Worm (Caenorhabditis elegans): Measurements from ENCODE around the gene nduv-3.
A peak's percentile ranks its signal among the peaks of the same experiment; 100 is the strongest.

nduv-3 gene

DNA sequence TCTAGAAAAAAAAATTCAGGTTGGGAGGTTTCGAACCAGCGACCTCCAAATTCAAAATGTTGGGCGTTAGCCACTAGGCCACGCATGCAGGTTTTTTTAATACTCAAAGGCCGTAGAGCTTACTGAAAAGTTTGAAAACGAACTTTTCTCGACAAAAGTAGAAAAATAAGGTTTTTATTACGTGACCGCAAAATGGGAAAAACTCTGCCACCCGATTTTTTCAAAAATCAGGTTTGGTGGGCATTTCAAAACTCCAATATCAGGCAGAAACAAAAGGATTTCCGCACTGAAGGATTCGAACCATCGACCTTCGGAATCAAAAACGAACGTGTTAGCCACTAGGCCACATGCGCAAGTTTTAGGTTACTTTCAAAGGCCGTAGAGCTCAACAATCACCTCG is 17.6 kb downstream of the nduv-3 start (continued):
- TF ChIP-seq dmd-9 (GFP tag; IDR thresholded peaks at IDR 0.05) (no peak), lir-3 (tag; optimal IDR thresholded peaks at IDR 0.05) (no peak), spr-1 (tag; optimal IDR thresholded peaks at IDR 0.05) (peak; percentile 16), Y48G9A.11 (GFP tag; IDR thresholded peaks at IDR 0.05) (peak; percentile 73), nhr-11 (tag; optimal IDR thresholded peaks at IDR 0.05) (no peak), ces-1 (GFP tag; optimal IDR thresholded peaks at IDR 0.05) (no peak), D1046.2 (GFP tag; IDR thresholded peaks at IDR 0.05) (0 out of 2 replicates have a peak, but pooled peaks have one; percentile 21), tag-97 (GFP tag; IDR thresholded peaks at IDR 0.05) (no peak), zip-2 (tag; optimal IDR thresholded peaks at IDR 0.05) (no peak), Y5F2A.4 (GFP tag; optimal IDR thresholded peaks at IDR 0.05) (peak; percentile 37), set-16 (GFP tag; IDR thresholded peaks at IDR 0.05) (no peak), nhr-111 (GFP tag; optimal IDR thresholded peaks at IDR 0.05) (peak; percentile 4), ztf-11 (tag; optimal IDR thresholded peaks at IDR 0.05) (no peak), pqm-1 (tag; optimal IDR thresholded peaks at IDR 0.05) (no peak), hlh-11 (tag; optimal IDR thresholded peaks at IDR 0.05) (no peak), unc-39 (tag; optimal IDR thresholded peaks at IDR 0.05) (no peak), lin-15B (tag; optimal IDR thresholded peaks at IDR 0.05) (no peak), R02D3.7 (tag; optimal IDR thresholded peaks at IDR 0.05) (no peak), tra-1 (GFP tag; IDR thresholded peaks at IDR 0.05) (no peak), mdt-29 (GFP tag; IDR thresholded peaks at IDR 0.05) (no peak), vab-7 (GFP tag; IDR thresholded peaks at IDR 0.05) (peak; percentile 54), aly-2 (tag; optimal IDR thresholded peaks at IDR 0.05) (no peak), skn-1 (tag; optimal IDR thresholded peaks at IDR 0.05) (no peak), hmg-1.1 (GFP tag; IDR thresholded peaks at IDR 0.05) (no peak), ceh-20 (GFP tag; IDR thresholded peaks at IDR 0.05) (no peak), F49E8.2 (tag; optimal IDR thresholded peaks at IDR 0.05; ENCODE audit: borderline replicate concordance) (no peak), lin-38 (GFP tag; IDR thresholded peaks at IDR 0.05) (peak; percentile 74), pha-4 (GFP tag; IDR thresholded peaks at IDR 0.05) (peak; percentile 72; the same call in 1 of the 2 replicates), pha-4 (tag; optimal IDR thresholded peaks at IDR 0.05) (no peak), daf-12 (tag; optimal IDR thresholded peaks at IDR 0.05) (no peak), Y75B8A.6 (GFP tag; IDR thresholded peaks at IDR 0.05) (no peak), nhr-28 (tag; optimal IDR thresholded peaks at IDR 0.05) (no peak), ceh-44 (GFP tag; IDR thresholded peaks at IDR 0.05) (no peak), fkh-10 (GFP tag; optimal IDR thresholded peaks at IDR 0.05) (no peak), nhr-6 (tag; optimal IDR thresholded peaks at IDR 0.05) (no peak), egl-27 (tag; optimal IDR thresholded peaks at IDR 0.05) (no peak), unc-130 (GFP tag; optimal IDR thresholded peaks at IDR 0.05) (peak; percentile 13), dpl-1 (GFP tag; optimal IDR thresholded peaks at IDR 0.05) (no peak), snpc-1.2 (GFP tag; IDR thresholded peaks at IDR 0.05) (0 out of 2 replicates have a peak, but pooled peaks have one; percentile 26), lsy-2 (tag; optimal IDR thresholded peaks at IDR 0.05) (no peak), attf-4 (tag; optimal IDR thresholded peaks at IDR 0.05) (no peak), mxl-2 (GFP tag; conservative IDR thresholded peaks at IDR 0.05) (no peak), dmd-6 (GFP tag; IDR thresholded peaks at IDR 0.05) (no peak), nhr-25 (tag; optimal IDR thresholded peaks at IDR 0.05; ENCODE audit: borderline replicate concordance, insufficient read depth) (no peak), ctbp-1 (GFP tag; IDR thresholded peaks at IDR 0.05) (no peak), gei-8 (GFP tag; optimal IDR thresholded peaks at IDR 0.05) (peak; percentile 18), rbr-2 (tag; optimal IDR thresholded peaks at IDR 0.05) (no peak), nhr-102 (tag; optimal IDR thresholded peaks at IDR 0.05) (peak; percentile 17), nhr-77 (tag; optimal IDR thresholded peaks at IDR 0.05) (no peak), ZK337.2 (GFP tag; IDR thresholded peaks at IDR 0.05) (no peak), T20F7.1 (GFP tag; optimal IDR thresholded peaks at IDR 0.05) (no peak), F10B5.3 (tag; optimal IDR thresholded peaks at IDR 0.05) (no peak)

Data from whole organism, L4 larva.